Fruit fly (Drosophila melanogaster) whole organism, embryonic: ENCODE results near the gene Ppt1.
A peak's percentile ranks its signal among the peaks of the same experiment; 100 is the strongest.

Source experiments
- Ada2b ChIP-seq: fragments of 200-800 bp; sonication (Bioruptor generic); IDR thresholded peaks from 2 replicates; pipeline ENCODE4 v1.3.6; 2022; ENCODE audit warnings: missing biosample characterization, missing genetic modification characterization
- Awh ChIP-seq: fragments of 200-800 bp; sonication (Bioruptor generic); IDR thresholded peaks from 2 replicates; pipeline ENCODE4, ENCODE4 v1.3.6; 2022; ENCODE audit warnings: missing biosample characterization, missing genetic modification characterization
- Bdp1 ChIP-seq: fragments of 200-800 bp; sonication (Bioruptor generic); optimal IDR thresholded peaks from 3 replicates; lab custom pipeline; 2016; ENCODE audit warnings: missing biosample characterization, missing genetic modification characterization
- Blimp-1 ChIP-seq: fragments of 200-800 bp; sonication (Bioruptor generic); optimal IDR thresholded peaks from 3 replicates; lab custom pipeline; 2018; ENCODE audit warnings: missing biosample characterization, missing genetic modification characterization, mild to moderate bottlenecking, moderate library complexity, missing genetic modification reagents
- Bteb2 ChIP-seq: fragments of 200-800 bp; sonication (Bioruptor generic); optimal IDR thresholded peaks from 2 replicates; lab custom pipeline; 2016; ENCODE audit warnings: missing biosample characterization, missing genetic modification characterization
- CG13894 ChIP-seq: fragments of 200-800 bp; sonication (Bioruptor generic); optimal IDR thresholded peaks from 3 replicates; lab custom pipeline; 2018; ENCODE audit warnings: missing biosample characterization, mild to moderate bottlenecking, missing genetic modification characterization, moderate library complexity
- CG14667 ChIP-seq: fragments of 200-800 bp; sonication (Bioruptor generic); IDR thresholded peaks from 2 replicates; pipeline ENCODE4 v1.3.6; 2022; ENCODE audit warnings: missing biosample characterization, missing genetic modification characterization
- CG1603 ChIP-seq: fragments of 200-800 bp; sonication (Bioruptor generic); optimal IDR thresholded peaks from 2 replicates; lab custom pipeline; 2019; ENCODE audit warnings: missing biosample characterization, mild to moderate bottlenecking, missing genetic modification characterization, moderate library complexity
- CG17359 ChIP-seq: fragments of 200-800 bp; sonication (Bioruptor generic); optimal IDR thresholded peaks from 3 replicates; lab custom pipeline; 2018; ENCODE audit warnings: missing biosample characterization, mild to moderate bottlenecking, missing genetic modification characterization, moderate library complexity
- CG18262 ChIP-seq: fragments of 200-800 bp; optimal IDR thresholded peaks from 3 replicates; lab custom pipeline; 2019; ENCODE audit warnings: missing biosample characterization, mild to moderate bottlenecking, missing genetic modification characterization, moderate library complexity
- CG30403 ChIP-seq: fragments of 200-800 bp; sonication (Bioruptor generic); optimal IDR thresholded peaks from 3 replicates; lab custom pipeline; 2016; ENCODE audit warnings: missing biosample characterization, missing genetic modification characterization
- CG31441 ChIP-seq: fragments of 200-800 bp; sonication (Bioruptor generic); IDR thresholded peaks from 2 replicates; pipeline ENCODE4 v1.3.6; 2022; ENCODE audit warnings: missing biosample characterization, missing genetic modification characterization
- CG3995 ChIP-seq: fragments of 200-800 bp; sonication (Bioruptor generic); optimal IDR thresholded peaks from 3 replicates; lab custom pipeline; 2016; ENCODE audit warnings: missing biosample characterization, missing genetic modification characterization
- CG43689 ChIP-seq: fragments of 200-800 bp; sonication (Bioruptor generic); IDR thresholded peaks from 2 replicates; pipeline ENCODE4 v1.3.6; 2022; ENCODE audit warnings: missing biosample characterization, missing genetic modification characterization
- CG5180 ChIP-seq: fragments of 200-800 bp; sonication (Bioruptor generic); optimal IDR thresholded peaks from 3 replicates; lab custom pipeline; 2017; ENCODE audit warnings: missing biosample characterization, missing genetic modification characterization, mild to moderate bottlenecking, moderate library complexity, missing genetic modification reagents
- CG6175 ChIP-seq: fragments of 200-800 bp; sonication (Bioruptor generic); IDR thresholded peaks from 3 replicates; pipeline ENCODE4 v1.3.6; 2022; ENCODE audit warnings: missing biosample characterization, missing genetic modification characterization
- CG6272 ChIP-seq: fragments of 200-800 bp; sonication (Bioruptor generic); IDR thresholded peaks from 2 replicates; pipeline ENCODE4 v1.3.6; 2022; ENCODE audit warnings: missing biosample characterization, missing genetic modification characterization
- CG7556 ChIP-seq: fragments of 200-800 bp; sonication (Bioruptor generic); optimal IDR thresholded peaks from 2 replicates; lab custom pipeline; 2017; ENCODE audit warnings: missing biosample characterization, mild to moderate bottlenecking, missing genetic modification characterization
- CG7745 ChIP-seq: fragments of 200-800 bp; sonication (Bioruptor generic); optimal IDR thresholded peaks from 2 replicates; lab custom pipeline; 2018; ENCODE audit warnings: missing biosample characterization, mild to moderate bottlenecking, missing genetic modification characterization, moderate library complexity
- CG8290 ChIP-seq, 3 experiments: fragments of 200-800 bp; sonication (Bioruptor generic); optimal IDR thresholded peaks; 2 replicates each; lab custom pipeline; 2016 to 2019; ENCODE audit warnings: missing biosample characterization in 3 of 3, missing genetic modification characterization in 3 of 3, mild to moderate bottlenecking in 2 of 3, moderate library complexity in 1 of 3
- CHES-1-like ChIP-seq: fragments of 200-800 bp; sonication (Bioruptor generic); optimal IDR thresholded peaks from 2 replicates; lab custom pipeline; 2016; ENCODE audit warnings: missing biosample characterization, missing genetic modification characterization
- Camta ChIP-seq: fragments of 200-800 bp; sonication (Bioruptor generic); optimal IDR thresholded peaks from 2 replicates; lab custom pipeline; 2016; ENCODE audit warnings: missing biosample characterization, missing genetic modification characterization
- CkIIα-i1 ChIP-seq: fragments of 200-800 bp; sonication (Bioruptor generic); IDR thresholded peaks from 2 replicates; pipeline ENCODE4 v1.3.6; 2022; ENCODE audit warnings: missing biosample characterization, missing genetic modification characterization
- Deaf1 ChIP-seq: fragments of 200-800 bp; optimal IDR thresholded peaks from 3 replicates; lab custom pipeline; 2019; ENCODE audit warnings: missing biosample characterization, mild to moderate bottlenecking, missing genetic modification characterization, moderate library complexity
- Dfd ChIP-seq, 2 experiments: fragments of >200 bp; optimal IDR thresholded peaks; 2 replicates each; lab custom pipeline; 2017; ENCODE audit warnings: missing biosample characterization in 2 of 2, missing genetic modification characterization in 2 of 2
- Fer1 ChIP-seq: fragments of 200-800 bp; sonication (Bioruptor generic); optimal IDR thresholded peaks from 2 replicates; lab custom pipeline; 2017; ENCODE audit warnings: missing biosample characterization, mild to moderate bottlenecking, missing genetic modification characterization
- HLH4C ChIP-seq: fragments of 200-800 bp; sonication (Bioruptor generic); IDR thresholded peaks from 3 replicates; pipeline ENCODE4 v1.3.6; 2022; ENCODE audit warnings: missing biosample characterization, missing genetic modification characterization; ENCODE audit not compliant: partially characterized antibody
- HmgZ ChIP-seq: fragments of 200-800 bp; sonication (Bioruptor generic); optimal IDR thresholded peaks from 2 replicates; lab custom pipeline; 2018; ENCODE audit warnings: missing biosample characterization, mild to moderate bottlenecking, missing genetic modification characterization
- Hr51 ChIP-seq, 2 experiments: fragments of 200-800 bp; sonication (Bioruptor generic); optimal IDR thresholded peaks; 2 replicates in 1 of 2; 3 replicates in 1 of 2; lab custom pipeline; 2016 to 2018; ENCODE audit warnings: missing biosample characterization in 2 of 2, missing genetic modification characterization in 2 of 2, mild to moderate bottlenecking in 1 of 2, moderate library complexity in 1 of 2
- Jarid2 ChIP-seq: fragments of 200-800 bp; sonication (Bioruptor generic); optimal IDR thresholded peaks from 3 replicates; lab custom pipeline; 2017; ENCODE audit warnings: mild to moderate bottlenecking, missing biosample characterization, missing genetic modification reagents, missing genetic modification characterization
- Kr ChIP-seq: fragments of 200-800 bp; sonication (Bioruptor generic); optimal IDR thresholded peaks from 2 replicates; lab custom pipeline; 2017; ENCODE audit warnings: missing biosample characterization, mild to moderate bottlenecking, missing genetic modification characterization
- Mrtf ChIP-seq: fragments of 200-800 bp; sonication (Bioruptor generic); IDR thresholded peaks from 3 replicates; pipeline ENCODE4 v1.3.6; 2022; ENCODE audit warnings: missing biosample characterization, missing genetic modification characterization
- Ptx1 ChIP-seq: fragments of 200-800 bp; sonication (Bioruptor generic); IDR thresholded peaks from 2 replicates; pipeline ENCODE4 v1.3.6; 2022; ENCODE audit warnings: missing biosample characterization, missing genetic modification characterization
- Ssrp ChIP-seq: fragments of 200-800 bp; sonication (Bioruptor generic); optimal IDR thresholded peaks from 2 replicates; lab custom pipeline; 2018; ENCODE audit warnings: missing biosample characterization, mild to moderate bottlenecking, missing genetic modification characterization, moderate library complexity
- Usf ChIP-seq: fragments of 200-800 bp; sonication (Bioruptor generic); optimal IDR thresholded peaks from 2 replicates; lab custom pipeline; 2017; ENCODE audit warnings: missing genotype, missing biosample characterization, missing genetic modification characterization
- ac ChIP-seq: fragments of 200-800 bp; sonication (Bioruptor generic); optimal IDR thresholded peaks from 3 replicates; lab custom pipeline; 2017; ENCODE audit warnings: missing biosample characterization, mild to moderate bottlenecking, missing genetic modification characterization
- ash1 ChIP-seq: fragments of 200-800 bp; sonication (Bioruptor generic); optimal IDR thresholded peaks from 2 replicates; lab custom pipeline; 2018; ENCODE audit warnings: missing biosample characterization, mild to moderate bottlenecking, missing genetic modification characterization
- az2 ChIP-seq: fragments of 200-800 bp; sonication (Bioruptor generic); optimal IDR thresholded peaks from 3 replicates; lab custom pipeline; 2016; ENCODE audit warnings: missing biosample characterization, missing genetic modification characterization
- bcd ChIP-seq: fragments of 200-800 bp; sonication (Bioruptor generic); optimal IDR thresholded peaks from 2 replicates; lab custom pipeline; 2017; ENCODE audit warnings: missing biosample characterization, mild to moderate bottlenecking, missing genetic modification characterization
- bigmax ChIP-seq: fragments of 200-800 bp; sonication (Bioruptor generic); optimal IDR thresholded peaks from 2 replicates; lab custom pipeline; 2018; ENCODE audit warnings: missing biosample characterization, mild to moderate bottlenecking, missing genetic modification characterization
- chif ChIP-seq, 2 experiments: fragments of 200-800 bp; sonication (Bioruptor generic); optimal IDR thresholded peaks; 3 replicates each; lab custom pipeline; 2016; ENCODE audit warnings: missing biosample characterization in 2 of 2, missing genetic modification characterization in 2 of 2
- dysf ChIP-seq: fragments of 200-800 bp; sonication (Bioruptor generic); IDR thresholded peaks from 3 replicates; pipeline ENCODE4 v1.3.6; 2022; ENCODE audit warnings: missing biosample characterization, missing genetic modification characterization
- en ChIP-seq: fragments of 200-800 bp; sonication (Bioruptor generic); optimal IDR thresholded peaks from 2 replicates; lab custom pipeline; 2016; ENCODE audit warnings: missing biosample characterization, missing genetic modification characterization
- gcm ChIP-seq: fragments of 200-800 bp; sonication (Bioruptor generic); optimal IDR thresholded peaks from 2 replicates; lab custom pipeline; 2019; ENCODE audit warnings: missing biosample characterization, mild to moderate bottlenecking, missing genetic modification characterization, moderate library complexity
- oc ChIP-seq: fragments of 200-800 bp; sonication (Bioruptor generic); optimal IDR thresholded peaks from 2 replicates; lab custom pipeline; 2018; ENCODE audit warnings: missing biosample characterization, mild to moderate bottlenecking, missing genetic modification characterization, moderate library complexity
- odd ChIP-seq: fragments of 200-800 bp; sonication (Bioruptor generic); optimal IDR thresholded peaks from 2 replicates; lab custom pipeline; 2017; ENCODE audit warnings: missing biosample characterization, mild to moderate bottlenecking, missing genetic modification characterization
- pho ChIP-seq: fragments of 200-800 bp; sonication (Bioruptor generic); optimal IDR thresholded peaks from 2 replicates; lab custom pipeline; 2016; ENCODE audit warnings: missing biosample characterization, missing genetic modification characterization
- pnt ChIP-seq: fragments of 200-800 bp; sonication (Bioruptor generic); optimal IDR thresholded peaks from 3 replicates; lab custom pipeline; 2016; ENCODE audit warnings: missing biosample characterization, missing genetic modification characterization
- slbo ChIP-seq: fragments of 200-800 bp; sonication (Bioruptor generic); IDR thresholded peaks from 2 replicates; pipeline ENCODE4 v1.3.6; 2022; ENCODE audit warnings: missing biosample characterization, missing genetic modification characterization
- stc ChIP-seq: fragments of 200-800 bp; sonication (Bioruptor generic); IDR thresholded peaks from 2 replicates; pipeline ENCODE4 v1.3.6; 2022; ENCODE audit warnings: missing biosample characterization, missing genetic modification characterization
- tio ChIP-seq: fragments of 200-800 bp; sonication (Bioruptor generic); optimal IDR thresholded peaks from 2 replicates; lab custom pipeline; 2017; ENCODE audit warnings: missing biosample characterization, missing genetic modification characterization, inconsistent platforms

Gene Ppt1

dm6 chrX:8669434-8669833 lies 20.6 kb downstream of the Ppt1 start (continued):
- no peak for TF ChIP-seq pho (GFP tag; lab: Kevin White, UChicago)
- no peak for TF ChIP-seq odd (GFP tag; lab: Kevin White, UChicago)
- no peak for TF ChIP-seq Hr51 (GFP tag; optimal IDR thresholded peaks at IDR 0.05; lab: Kevin White, UChicago)
- TF ChIP-seq CG31441 (GFP tag; lab: Robert Waterston, UW), result 0 out of 2 replicates have a peak, but pooled peaks have one; percentile 16
- TF ChIP-seq slbo (GFP tag; lab: Robert Waterston, UW), result no peak
- TF ChIP-seq CG1603, result peak; percentile 31
- TF ChIP-seq Deaf1 (tag; lab: Kevin White, UChicago), result no peak
- no peak for TF ChIP-seq bigmax (GFP tag; lab: Kevin White, UChicago)
- TF ChIP-seq CG30403 (GFP tag; lab: Kevin White, UChicago), result no peak
- no peak for TF ChIP-seq CG43689 (GFP tag; lab: Robert Waterston, UW)
- TF ChIP-seq tio (GFP tag; lab: Kevin White, UChicago), result no peak
- TF ChIP-seq Ptx1 (GFP tag; lab: Robert Waterston, UW), result no peak
- no peak for TF ChIP-seq CG7556 (GFP tag; lab: Kevin White, UChicago)
- no peak for TF ChIP-seq HmgZ (tag; lab: Kevin White, UChicago)
- peak; percentile 16 for TF ChIP-seq oc (tag; lab: Kevin White, UChicago)
- no peak for TF ChIP-seq Ada2b (GFP tag; lab: Robert Waterston, UW)
- TF ChIP-seq HLH4C (GFP tag; lab: Robert Waterston, UW), result no peak
- TF ChIP-seq CG18262 (tag; lab: Kevin White, UChicago), result peak; percentile 27
- peak; percentile 6 for TF ChIP-seq Ssrp (tag; lab: Kevin White, UChicago)
- TF ChIP-seq ac (GFP tag; lab: Kevin White, UChicago), result no peak
- no peak for TF ChIP-seq Fer1
- no peak for TF ChIP-seq CG8290 (GFP tag; optimal IDR thresholded peaks at IDR 0.05; lab: Kevin White, UChicago)
- no peak for TF ChIP-seq CG8290 (tag; optimal IDR thresholded peaks at IDR 0.05; lab: Kevin White, UChicago)
- no peak for TF ChIP-seq Camta (GFP tag; lab: Kevin White, UChicago)
- peak; percentile 24 for TF ChIP-seq Blimp-1 (GFP tag; lab: Kevin White, UChicago)
- TF ChIP-seq CG3995 (GFP tag; lab: Kevin White, UChicago), result no peak
- TF ChIP-seq CG17359 (tag; lab: Kevin White, UChicago), result no peak
- TF ChIP-seq CG7745 (tag; lab: Kevin White, UChicago), result no peak
- no peak for TF ChIP-seq CG6175
- TF ChIP-seq CG6272 (GFP tag; lab: Robert Waterston, UW), result no peak
- 0 out of 2 replicates have a peak, but pooled peaks have one; percentile 30 for TF ChIP-seq Awh (GFP tag; lab: Robert Waterston, UW)
- TF ChIP-seq Bteb2 (GFP tag; lab: Kevin White, UChicago), result no peak
- no peak for TF ChIP-seq Mrtf (GFP tag; lab: Robert Waterston, UW)
- no peak for TF ChIP-seq az2 (GFP tag; lab: Kevin White, UChicago)
- TF ChIP-seq CG13894, result no peak
- no peak for TF ChIP-seq Usf (GFP tag; lab: Kevin White, UChicago)
- TF ChIP-seq Bdp1 (GFP tag; lab: Kevin White, UChicago), result no peak
- no peak for TF ChIP-seq bcd (GFP tag; lab: Kevin White, UChicago)
- no peak for TF ChIP-seq Jarid2 (GFP tag; lab: Kevin White, UChicago)
- TF ChIP-seq CG5180, result no peak
- TF ChIP-seq CkIIα-i1 (GFP tag; lab: Robert Waterston, UW), result no peak
- TF ChIP-seq Kr (GFP tag; lab: Kevin White, UChicago), result no peak
- no peak for TF ChIP-seq chif (GFP tag; optimal IDR thresholded peaks at IDR 0.05; lab: Kevin White, UChicago)
- no peak for TF ChIP-seq gcm (GFP tag; lab: Kevin White, UChicago)
- no peak for TF ChIP-seq Dfd (GFP tag; optimal IDR thresholded peaks at IDR 0.05; lab: Kevin White, UChicago)
- no peak for TF ChIP-seq stc (GFP tag; lab: Robert Waterston, UW)
- TF ChIP-seq CHES-1-like (GFP tag; lab: Kevin White, UChicago), result no peak
- no peak for TF ChIP-seq CG14667 (GFP tag; lab: Robert Waterston, UW)
- TF ChIP-seq dysf (GFP tag; lab: Robert Waterston, UW), result no peak
- no peak for TF ChIP-seq pnt
- TF ChIP-seq ash1, result no peak
- TF ChIP-seq en (GFP tag; lab: Kevin White, UChicago), result no peak
